Worm (Caenorhabditis elegans): Measurements from ENCODE around the gene C25D7.16.

The C25D7.16 gene

ce11 chrV:15065068-15065744 is 9.2 kb downstream of the C25D7.16 start, which contains the start of gene C25D7.9 (continued):
- TF ChIP-seq aha-1 (tag) (no peak), unc-62 (GFP tag; optimal IDR thresholded peaks at IDR 0.05 in 1 of 2) (no peak), unc-62 (tag; optimal IDR thresholded peaks at IDR 0.05) (no peak), mdt-29 (GFP tag; IDR thresholded peaks at IDR 0.05) (no peak), hmg-1.1 (GFP tag; IDR thresholded peaks at IDR 0.05) (peak; percentile 40; the same call in 1 of the 2 replicates), lim-7 (GFP tag; IDR thresholded peaks at IDR 0.05) (no peak), lin-15B (tag; optimal IDR thresholded peaks at IDR 0.05) (no peak), unc-39 (tag; optimal IDR thresholded peaks at IDR 0.05) (no peak), mep-1 (tag; optimal IDR thresholded peaks at IDR 0.05) (peak; percentile 28), pqm-1 (tag; optimal IDR thresholded peaks at IDR 0.05) (no peak), zag-1 (tag; optimal IDR thresholded peaks at IDR 0.05) (no peak), lsy-2 (tag; optimal IDR thresholded peaks at IDR 0.05) (peak in 1 of 2 experiments; percentile 28), R02D3.7 (tag; optimal IDR thresholded peaks at IDR 0.05) (no peak), dve-1 (tag; optimal IDR thresholded peaks at IDR 0.05; ENCODE audit: insufficient read depth) (peak; percentile 26), dmd-9 (GFP tag; IDR thresholded peaks at IDR 0.05) (peak; percentile 49; the same call in 1 of the 2 replicates), dmd-6 (GFP tag; IDR thresholded peaks at IDR 0.05) (peak; percentile 7; the same call in 1 of the 2 replicates), ztf-7 (tag; optimal IDR thresholded peaks at IDR 0.05) (no peak), mes-2 (tag; optimal IDR thresholded peaks at IDR 0.05; ENCODE audit: poor library complexity, severe bottlenecking) (peak; percentile 53), aly-2 (tag; optimal IDR thresholded peaks at IDR 0.05) (no peak), egl-43 (GFP tag; IDR thresholded peaks at IDR 0.05) (0 out of 2 replicates have a peak, but pooled peaks have one; percentile 34), spr-3 (GFP tag; optimal IDR thresholded peaks at IDR 0.05) (peak; percentile 38), tag-97 (GFP tag; IDR thresholded peaks at IDR 0.05) (no peak), ces-1 (GFP tag; optimal IDR thresholded peaks at IDR 0.05) (no peak), snpc-4 (tag; optimal IDR thresholded peaks at IDR 0.05) (no peak), hlh-30 (tag; optimal IDR thresholded peaks at IDR 0.05; ENCODE audit: insufficient read depth) (no peak), Y48G9A.11 (GFP tag; IDR thresholded peaks at IDR 0.05) (no peak), hif-1 (tag; optimal IDR thresholded peaks at IDR 0.05) (peak in 1 of 2 experiments; percentile 21), lin-13 (GFP tag; optimal IDR thresholded peaks at IDR 0.05) (peak; percentile 10), set-16 (GFP tag; IDR thresholded peaks at IDR 0.05) (peak; percentile 52), ceh-82 (tag; optimal IDR thresholded peaks at IDR 0.05) (no peak), ZK546.5 (tag; optimal IDR thresholded peaks at IDR 0.05) (no peak), ZK337.2 (GFP tag; IDR thresholded peaks at IDR 0.05) (no peak), nhr-77 (tag; optimal IDR thresholded peaks at IDR 0.05) (peak; percentile 16), dpl-1 (GFP tag; optimal IDR thresholded peaks at IDR 0.05) (peak; percentile 31), ceh-28 (tag; optimal IDR thresholded peaks at IDR 0.05) (no peak)

DNA sequence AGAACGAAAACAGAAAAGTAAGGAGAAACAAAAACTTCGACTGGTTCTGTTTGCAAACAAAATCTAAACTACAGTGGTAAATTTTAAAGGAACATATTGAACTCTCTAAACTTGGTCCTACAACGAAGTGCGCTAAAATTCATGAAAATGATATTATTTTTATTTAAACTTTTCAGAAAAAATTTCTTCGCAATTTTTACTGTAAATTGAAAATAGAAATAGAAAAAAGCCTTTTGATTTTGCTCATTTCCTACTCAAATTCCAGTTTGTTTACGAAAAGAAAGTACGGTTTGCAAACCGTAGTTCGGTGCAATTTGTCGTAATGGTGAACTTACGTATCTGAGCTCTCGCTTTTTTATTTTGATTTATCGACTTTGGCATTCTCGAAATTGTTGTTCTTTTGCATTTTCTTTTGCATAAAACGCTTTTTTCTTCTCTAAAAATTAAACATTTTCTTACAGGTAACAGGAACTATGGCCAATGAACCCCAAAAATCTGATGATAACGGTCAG is 9.9 kb downstream of the C25D7.16 start, which contains the start of gene otub-1:
Gene otub-1 (plus strand): TSS at position 462 of the 512 bp plus-strand sequence.
- no peak for TF ChIP-seq Y105C5A.15 (GFP tag; IDR thresholded peaks at IDR 0.05)
- no peak for TF ChIP-seq dmd-9 (GFP tag; IDR thresholded peaks at IDR 0.05)
- peak; percentile 81 for TF ChIP-seq aha-1 (tag)
- no peak for TF ChIP-seq mdt-29 (GFP tag; IDR thresholded peaks at IDR 0.05)
- no peak for TF ChIP-seq daf-19 (GFP tag; conservative IDR thresholded peaks at IDR 0.05)
- no peak for TF ChIP-seq daf-8 (GFP tag; IDR thresholded peaks at IDR 0.05)
- TF ChIP-seq sdz-12 (GFP tag; optimal IDR thresholded peaks at IDR 0.05) = no peak
- TF ChIP-seq F10B5.3 (tag; optimal IDR thresholded peaks at IDR 0.05) = no peak
- TF ChIP-seq zip-11 (GFP tag; IDR thresholded peaks at IDR 0.05) = no peak
- no peak for TF ChIP-seq zip-2 (tag; optimal IDR thresholded peaks at IDR 0.05)
- no peak for TF ChIP-seq daf-16 (GFP tag; optimal IDR thresholded peaks at IDR 0.05)
- peak; percentile 1 for TF ChIP-seq daf-16 (tag; optimal IDR thresholded peaks at IDR 0.05)
- TF ChIP-seq vab-7 (GFP tag; IDR thresholded peaks at IDR 0.05) = no peak
- no peak for TF ChIP-seq php-3 (GFP tag; IDR thresholded peaks at IDR 0.05)
- no peak for TF ChIP-seq lin-38 (GFP tag; IDR thresholded peaks at IDR 0.05)
- peak in 1 of 2 experiments; percentile 47 for TF ChIP-seq unc-62 (GFP tag; optimal IDR thresholded peaks at IDR 0.05 in 1 of 2)
- TF ChIP-seq unc-62 (tag; optimal IDR thresholded peaks at IDR 0.05) = no peak
- no peak for TF ChIP-seq ceh-20 (GFP tag; IDR thresholded peaks at IDR 0.05)
- peak; percentile 75 for TF ChIP-seq unc-130 (GFP tag; optimal IDR thresholded peaks at IDR 0.05)
- no peak for TF ChIP-seq F26F4.8 (GFP tag; conservative IDR thresholded peaks at IDR 0.05)
